Worm (Caenorhabditis elegans): ENCODE results near the gene K09C6.9.

The K09C6.9 gene

ce11 chrV:854966-855365 lies at the start of gene K09C6.9:
Gene K09C6.9 (minus strand): TSS chrV:855066.
- no peak for TF ChIP-seq nhr-129 (tag; optimal IDR thresholded peaks at IDR 0.05)
- TF ChIP-seq peb-1 (tag; optimal IDR thresholded peaks at IDR 0.05), result no peak

- TF ChIP-seq nhr-6 (tag; optimal IDR thresholded peaks at IDR 0.05), result peak; percentile 66
- TF ChIP-seq lsy-2 (tag; optimal IDR thresholded peaks at IDR 0.05), result peak; percentile 51 to 88
- TF ChIP-seq fos-1 (tag; optimal IDR thresholded peaks at IDR 0.05), result peak; percentile 38
- no peak for TF ChIP-seq R02D3.7 (tag; optimal IDR thresholded peaks at IDR 0.05)
- no peak for TF ChIP-seq dmd-4 (tag; optimal IDR thresholded peaks at IDR 0.05)
- TF ChIP-seq gmeb-1 (tag; optimal IDR thresholded peaks at IDR 0.05), result peak; percentile 97
- peak; percentile 42 for TF ChIP-seq ztf-4 (tag; optimal IDR thresholded peaks at IDR 0.05)
- peak; percentile 69 for TF ChIP-seq nhr-129 (tag; optimal IDR thresholded peaks at IDR 0.05)
- peak; percentile 85 for TF ChIP-seq sma-3 (GFP tag; optimal IDR thresholded peaks at IDR 0.05)
- TF ChIP-seq aly-2 (tag; optimal IDR thresholded peaks at IDR 0.05), result no peak
- peak in 1 of 2 experiments; percentile 4 for TF ChIP-seq mdl-1 (tag; optimal IDR thresholded peaks at IDR 0.05)
- no peak for TF ChIP-seq mbf-1 (tag; optimal IDR thresholded peaks at IDR 0.05)
- peak; percentile 69 for TF ChIP-seq nhr-21 (tag; optimal IDR thresholded peaks at IDR 0.05)
- no peak for TF ChIP-seq elt-3 (tag; optimal IDR thresholded peaks at IDR 0.05)
- TF ChIP-seq mab-5 (tag; optimal IDR thresholded peaks at IDR 0.05), result peak; percentile 26
- no peak for TF ChIP-seq nhr-11 (tag; optimal IDR thresholded peaks at IDR 0.05)
- peak; percentile 72 for TF ChIP-seq F13H6.1 (tag; optimal IDR thresholded peaks at IDR 0.05)
- TF ChIP-seq sma-9 (GFP tag; optimal IDR thresholded peaks at IDR 0.05), result peak; percentile 89
- no peak for TF ChIP-seq sma-9 (tag; optimal IDR thresholded peaks at IDR 0.05)
- peak; percentile 71 for TF ChIP-seq nhr-25 (tag; optimal IDR thresholded peaks at IDR 0.05)
- TF ChIP-seq unc-39 (tag; optimal IDR thresholded peaks at IDR 0.05), result no peak
- TF ChIP-seq crh-2 (tag; optimal IDR thresholded peaks at IDR 0.05), result peak; percentile 79
- peak; percentile 85 for TF ChIP-seq lin-13 (GFP tag; optimal IDR thresholded peaks at IDR 0.05)
- TF ChIP-seq blmp-1 (tag; optimal IDR thresholded peaks at IDR 0.05; ENCODE audit: insufficient read depth), result peak; percentile 42
- no peak for TF ChIP-seq lin-39 (tag; optimal IDR thresholded peaks at IDR 0.05)
- TF ChIP-seq nhr-77 (tag; optimal IDR thresholded peaks at IDR 0.05), result peak; percentile 14
- TF ChIP-seq nhr-23 (tag; optimal IDR thresholded peaks at IDR 0.05), result no peak
- TF ChIP-seq egl-27 (tag; optimal IDR thresholded peaks at IDR 0.05), result peak; percentile 19
- no peak for TF ChIP-seq elt-1 (tag; optimal IDR thresholded peaks at IDR 0.05)
- no peak for TF ChIP-seq peb-1 (tag; optimal IDR thresholded peaks at IDR 0.05)
- TF ChIP-seq nhr-12 (tag; optimal IDR thresholded peaks at IDR 0.05), result no peak
- TF ChIP-seq ztf-11 (tag; optimal IDR thresholded peaks at IDR 0.05), result no peak
- no peak for TF ChIP-seq ama-1 (optimal IDR thresholded peaks at IDR 0.05)
- peak; percentile 59 for TF ChIP-seq snpc-4 (tag; optimal IDR thresholded peaks at IDR 0.05)
- peak; percentile 62 for TF ChIP-seq C34F6.9 (tag; optimal IDR thresholded peaks at IDR 0.05)
- no peak for TF ChIP-seq ceh-16 (tag; optimal IDR thresholded peaks at IDR 0.05)
- peak; percentile 80 for TF ChIP-seq unc-55 (GFP tag; optimal IDR thresholded peaks at IDR 0.05)
- TF ChIP-seq Y55F3AM.14 (GFP tag; optimal IDR thresholded peaks at IDR 0.05), result no peak
- TF ChIP-seq nhr-10 (tag; optimal IDR thresholded peaks at IDR 0.05), result no peak
- TF ChIP-seq lin-11 (tag; optimal IDR thresholded peaks at IDR 0.05), result no peak
- no peak for TF ChIP-seq ztf-1 (GFP tag; conservative IDR thresholded peaks at IDR 0.05)
- TF ChIP-seq unc-62 (GFP tag; optimal IDR thresholded peaks at IDR 0.05), result no peak
- peak; percentile 24 for TF ChIP-seq nhr-237 (tag; optimal IDR thresholded peaks at IDR 0.05)
- no peak for TF ChIP-seq zag-1 (tag; optimal IDR thresholded peaks at IDR 0.05)
- TF ChIP-seq skn-1 (tag; optimal IDR thresholded peaks at IDR 0.05), result no peak
- TF ChIP-seq alr-1 (tag; optimal IDR thresholded peaks at IDR 0.05), result no peak
- no peak for TF ChIP-seq ZK546.5 (tag; optimal IDR thresholded peaks at IDR 0.05)
- TF ChIP-seq sem-4 (tag; optimal IDR thresholded peaks at IDR 0.05), result peak; percentile 71
- TF ChIP-seq ceh-82 (tag; optimal IDR thresholded peaks at IDR 0.05), result no peak
Measured at ce11 chrV:904232-904983, 49.5 kb upstream of the K09C6.9 start, which contains the start of gene trm-2A. Gene trm-2A (plus strand): TSS chrV:904963.
